Worm (Caenorhabditis elegans) whole organism, early embryonic: Measurements from ENCODE around the gene srz-102.

Experiments used
- F13C5.2 ChIP-seq: sonication (generic microtip); optimal IDR thresholded peaks from 2 replicates; lab custom pipeline; 2017; ENCODE audit warnings: mild to moderate bottlenecking, missing genetic modification characterization, inconsistent platforms, missing compliant biosample characterization
- ama-1 ChIP-seq: fragments of 150-350 bp; optimal IDR thresholded peaks from 2 replicates; lab custom pipeline; 2014
- ceh-13 ChIP-seq: fragments of 200-800 bp; sonication (Bioruptor generic); optimal IDR thresholded peaks from 2 replicates; lab custom pipeline; 2018; ENCODE audit warnings: mild to moderate bottlenecking, missing genetic modification characterization, missing compliant biosample characterization

- TF ChIP-seq ama-1 (lab: Kevin White, UChicago): no peak
- TF ChIP-seq F13C5.2 (tag; lab: Kevin White, UChicago): no peak
- TF ChIP-seq ceh-13: no peak
Observed at ce11 chrV:16723744-16724143, 36.4 kb downstream of the srz-102 start, which contains the start of gene nhr-112.
